Worm (Caenorhabditis elegans) whole organism, L4 larva: ENCODE measurements around the gene C35D10.1.

Experiments used
- F49E8.2 ChIP-seq: sonication (generic microtip); optimal IDR thresholded peaks from 2 replicates; lab custom pipeline; 2016; ENCODE audit warnings: missing compliant biosample characterization, mild to moderate bottlenecking, missing genetic modification characterization, borderline replicate concordance
- ZK546.5 ChIP-seq, 2 experiments: sonication (generic microtip); optimal IDR thresholded peaks; 2 replicates each; lab custom pipeline; 2017; ENCODE audit warnings: missing biosample characterization in 2 of 2, missing genetic modification characterization in 2 of 2
- ama-1 ChIP-seq: fragments of 150-350 bp; optimal IDR thresholded peaks from 2 replicates; lab custom pipeline; 2014; ENCODE audit warnings: inconsistent platforms, mixed read lengths
- hif-1 ChIP-seq, 2 experiments: sonication (generic microtip); optimal IDR thresholded peaks; 2 replicates each; lab custom pipeline; 2016 to 2017; ENCODE audit warnings: missing compliant biosample characterization in 2 of 2, missing genetic modification characterization in 2 of 2, missing genetic modification reagents in 2 of 2, missing genotype in 2 of 2, mild to moderate bottlenecking in 1 of 2
- lin-13 ChIP-seq: fragments of 150-350 bp; optimal IDR thresholded peaks from 2 replicates; lab custom pipeline; 2014; ENCODE audit warnings: missing biosample characterization, missing genetic modification reagents, missing genetic modification characterization
- nhr-76 ChIP-seq: fragments of 150-350 bp; optimal IDR thresholded peaks from 2 replicates; lab custom pipeline; 2014; ENCODE audit warnings: missing biosample characterization, missing genetic modification characterization
- skn-1 ChIP-seq: fragments of 150-350 bp; optimal IDR thresholded peaks from 2 replicates; lab custom pipeline; 2014; ENCODE audit warnings: missing biosample characterization, missing genetic modification characterization
- zag-1 ChIP-seq: fragments of 150-350 bp; optimal IDR thresholded peaks from 2 replicates; lab custom pipeline; 2014; ENCODE audit warnings: missing biosample characterization, missing genetic modification characterization
- ztf-7 ChIP-seq: fragments of 150-350 bp; optimal IDR thresholded peaks from 2 replicates; lab custom pipeline; 2014; ENCODE audit warnings: missing biosample characterization, missing genetic modification characterization

ce11 chrIII:4912317-4912716, 32.8 kb downstream of the C35D10.1 start, which contains the start of the genes F26F4.9 and cee-1:
- no peak for TF ChIP-seq nhr-76
- no peak for TF ChIP-seq ztf-7
- peak in 1 of 2 experiments; percentile 70 for TF ChIP-seq hif-1 (tag; optimal IDR thresholded peaks at IDR 0.05; lab: Kevin White, UChicago)
- no peak for TF ChIP-seq ZK546.5 (tag; optimal IDR thresholded peaks at IDR 0.05; lab: Kevin White, UChicago)
- no peak for TF ChIP-seq ama-1 (lab: Kevin White, UChicago)
- TF ChIP-seq lin-13 (GFP tag; lab: Kevin White, UChicago): no peak
- TF ChIP-seq F49E8.2 (tag; lab: Kevin White, UChicago): peak; percentile 4
- TF ChIP-seq zag-1 (tag; lab: Kevin White, UChicago): no peak
- no peak for TF ChIP-seq skn-1 (tag; lab: Kevin White, UChicago)
